Worm (Caenorhabditis elegans) whole organism, L4 larva: ENCODE data around the gene B0244.10.

Experiments
- F26F4.8 ChIP-seq: fragments of 200-800 bp; sonication (Bioruptor generic); conservative IDR thresholded peaks from 2 replicates; pipeline ENCODE4 v1.3.6; 2022; ENCODE audit warnings: missing genetic modification characterization, missing compliant biosample characterization
- F49E8.2 ChIP-seq: sonication (generic microtip); optimal IDR thresholded peaks from 2 replicates; lab custom pipeline; 2016; ENCODE audit warnings: missing compliant biosample characterization, mild to moderate bottlenecking, missing genetic modification characterization, borderline replicate concordance
- aha-1 ChIP-seq: fragments of 150-350 bp; peaks from one replicate; lab custom pipeline; 2014; ENCODE audit warnings: missing biosample characterization, missing genetic modification characterization
- aly-2 ChIP-seq: sonication (generic microtip); optimal IDR thresholded peaks from 2 replicates; lab custom pipeline; 2018; ENCODE audit warnings: missing biosample characterization, missing genetic modification characterization
- ama-1 ChIP-seq: fragments of 150-350 bp; optimal IDR thresholded peaks from 2 replicates; lab custom pipeline; 2014; ENCODE audit warnings: inconsistent platforms, mixed read lengths
- ces-1 ChIP-seq: fragments of 150-350 bp; sonication (generic microtip); optimal IDR thresholded peaks from 4 replicates; lab custom pipeline; 2014; ENCODE audit warnings: missing biosample characterization, missing genetic modification reagents, missing genetic modification characterization
- dve-1 ChIP-seq: sonication (generic microtip); optimal IDR thresholded peaks from 2 replicates; lab custom pipeline; 2017; ENCODE audit warnings: antibody characterized with exemption, mild to moderate bottlenecking, missing genetic modification characterization, missing compliant biosample characterization; ENCODE audit not compliant: insufficient read depth
- fkh-10 ChIP-seq: fragments of 150-350 bp; optimal IDR thresholded peaks from 2 replicates; lab custom pipeline; 2014; ENCODE audit warnings: missing biosample characterization, missing genetic modification reagents, missing genetic modification characterization
- fos-1 ChIP-seq: fragments of 150-350 bp; optimal IDR thresholded peaks from 2 replicates; lab custom pipeline; 2014; ENCODE audit warnings: missing biosample characterization, missing genetic modification characterization
- lin-1 ChIP-seq: fragments of 200-800 bp; sonication (Bioruptor generic); IDR thresholded peaks from 2 replicates; pipeline ENCODE4 v1.3.6; 2022; ENCODE audit warnings: missing genetic modification reagents, missing genetic modification characterization, missing compliant biosample characterization
- lsy-2 ChIP-seq, 2 experiments: fragments of 150-350 bp in 1 of 2; sonication (generic microtip) in 1 of 2; optimal IDR thresholded peaks; 2 replicates each; lab custom pipeline; 2014 to 2017; ENCODE audit warnings: missing biosample characterization in 2 of 2, missing genetic modification characterization in 2 of 2
- nhr-77 ChIP-seq: fragments of 150-350 bp; optimal IDR thresholded peaks from 2 replicates; lab custom pipeline; 2014; ENCODE audit warnings: missing biosample characterization, missing genetic modification characterization
- unc-39 ChIP-seq: sonication (generic microtip); optimal IDR thresholded peaks from 2 replicates; lab custom pipeline; 2017; ENCODE audit warnings: missing biosample characterization, missing genetic modification characterization

- TF ChIP-seq ces-1 (GFP tag; lab: Kevin White, UChicago), result no peak
- TF ChIP-seq aha-1 (tag; lab: Kevin White, UChicago), result no peak
- no peak for TF ChIP-seq lsy-2 (tag; optimal IDR thresholded peaks at IDR 0.05; lab: Kevin White, UChicago)
- TF ChIP-seq ama-1, result no peak
- TF ChIP-seq aly-2 (tag; lab: Kevin White, UChicago), result no peak
- no peak for TF ChIP-seq dve-1 (tag; lab: Kevin White, UChicago)
- no peak for TF ChIP-seq unc-39 (tag; lab: Kevin White, UChicago)
- no peak for TF ChIP-seq F26F4.8 (GFP tag; lab: Robert Waterston, UW)
- TF ChIP-seq lin-1 (GFP tag; lab: Robert Waterston, UW), result no peak
- TF ChIP-seq nhr-77 (tag; lab: Kevin White, UChicago), result no peak
- no peak for TF ChIP-seq fos-1 (tag; lab: Kevin White, UChicago)
- TF ChIP-seq F49E8.2, result no peak
- TF ChIP-seq fkh-10 (GFP tag; lab: Kevin White, UChicago), result no peak
These were observed 5.7 kb downstream of the B0244.10 start, which contains the start of gene B0244.16 for ce11 chrIII:5740666-5741065.
